Worm (Caenorhabditis elegans) whole organism, midembryonic: Measurements from ENCODE around the gene fipr-8.

Experiments used
- T22C8.4 ChIP-seq: fragments of 200-800 bp; sonication (Bioruptor generic); IDR thresholded peaks from 2 replicates; pipeline ENCODE4 v1.3.6; 2022; ENCODE audit warnings: missing genetic modification characterization, missing compliant biosample characterization
- cog-1 ChIP-seq: sonication (generic microtip); optimal IDR thresholded peaks from 2 replicates; lab custom pipeline; 2016; ENCODE audit warnings: missing genetic modification characterization, missing compliant biosample characterization
- flt-1 ChIP-seq: fragments of 200-800 bp; sonication (Bioruptor generic); IDR thresholded peaks from 2 replicates; pipeline ENCODE4 v1.3.6; 2022; ENCODE audit warnings: missing genetic modification characterization, missing compliant biosample characterization
- klf-2 ChIP-seq: fragments of 200-800 bp; sonication (Bioruptor generic); conservative IDR thresholded peaks from 2 replicates; pipeline ENCODE4 v1.3.6; 2022; ENCODE audit warnings: missing genetic modification reagents, missing genetic modification characterization, missing compliant biosample characterization
- med-1 ChIP-seq: sonication (generic microtip); optimal IDR thresholded peaks from 2 replicates; lab custom pipeline; 2017; ENCODE audit warnings: missing genetic modification characterization, mild to moderate bottlenecking, missing compliant biosample characterization, antibody characterized with exemption, missing genetic modification reagents; ENCODE audit not compliant: insufficient read depth
- ref-1 ChIP-seq: fragments of 200-800 bp; sonication (Bioruptor generic); conservative IDR thresholded peaks from 2 replicates; pipeline ENCODE4 v1.3.6; 2022; ENCODE audit warnings: missing genetic modification reagents, missing genetic modification characterization, missing compliant biosample characterization
- tab-1 ChIP-seq: fragments of 200-800 bp; sonication (Bioruptor generic); IDR thresholded peaks from 2 replicates; pipeline ENCODE4 v1.3.6; 2022; ENCODE audit warnings: missing genetic modification characterization, missing compliant biosample characterization
- ztf-23 ChIP-seq: fragments of 200-800 bp; sonication (Bioruptor generic); IDR thresholded peaks from 2 replicates; pipeline ENCODE4 v1.3.6; 2022; ENCODE audit warnings: missing genetic modification reagents, missing genetic modification characterization, missing compliant biosample characterization
- ztf-29 ChIP-seq: fragments of 200-800 bp; sonication (Bioruptor generic); IDR thresholded peaks from 2 replicates; pipeline ENCODE4 v1.3.6; 2022; ENCODE audit warnings: missing genetic modification reagents, missing genetic modification characterization, missing compliant biosample characterization

fipr-8 gene

DNA sequence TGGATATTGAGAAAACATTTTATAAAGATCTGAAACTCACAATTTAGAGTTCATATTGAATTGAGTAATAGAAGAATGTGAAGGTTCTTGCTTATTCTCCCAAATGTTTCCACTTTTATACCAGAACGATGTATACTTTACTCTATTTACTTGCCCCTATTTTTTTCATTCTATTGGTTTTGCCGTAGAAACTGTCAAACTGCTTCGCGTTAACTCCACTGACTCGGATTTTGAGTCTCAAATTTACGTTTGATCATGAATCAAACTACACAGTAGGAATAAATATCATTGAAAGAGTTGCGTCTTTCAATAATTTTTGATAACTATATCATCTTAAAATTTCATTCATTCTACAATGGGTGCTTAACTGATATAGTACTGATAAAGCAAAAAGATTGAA lies at the start of gene fipr-8:
Gene fipr-8, minus strand, starts transcription at position 101 of the 400 bp plus-strand sequence.
- TF ChIP-seq cog-1 (no peak), flt-1 (GFP tag; lab: Robert Waterston, UW) (no peak), ztf-23 (no peak), klf-2 (GFP tag; lab: Robert Waterston, UW) (no peak), ref-1 (GFP tag; lab: Robert Waterston, UW) (no peak), T22C8.4 (GFP tag; lab: Robert Waterston, UW) (no peak), ztf-29 (GFP tag; lab: Robert Waterston, UW) (no peak), tab-1 (GFP tag; lab: Robert Waterston, UW) (no peak)

DNA sequence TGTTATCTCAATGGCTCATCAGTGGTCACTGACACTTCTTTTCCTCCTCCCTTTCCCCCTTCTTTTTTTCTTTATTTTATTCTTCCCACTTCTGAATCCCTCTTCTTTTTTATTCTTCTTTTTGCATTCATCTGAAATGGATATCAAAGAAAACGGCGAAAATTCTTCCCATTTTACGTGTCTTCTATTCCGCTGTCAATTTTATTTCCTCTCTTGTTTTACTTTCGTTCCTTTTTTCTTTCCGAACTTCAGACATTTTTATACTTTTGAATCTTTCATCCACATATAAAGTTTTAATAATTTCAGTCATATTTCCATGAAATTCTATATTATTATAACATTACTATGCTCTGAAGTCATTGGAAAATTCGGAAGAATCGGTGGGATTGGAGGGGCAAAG lies 47.5 kb upstream of the fipr-8 start, which contains the start of gene B0024.3:
Gene B0024.3, plus strand, starts transcription at position 301 of the 400 bp plus-strand sequence.
- TF ChIP-seq flt-1 (GFP tag; lab: Robert Waterston, UW) (no peak), klf-2 (GFP tag; lab: Robert Waterston, UW) (no peak), ztf-29 (GFP tag; lab: Robert Waterston, UW) (no peak), cog-1 (no peak), med-1 (GFP tag; lab: Kevin White, UChicago) (no peak), tab-1 (GFP tag; lab: Robert Waterston, UW) (no peak), ztf-23 (no peak), ref-1 (GFP tag; lab: Robert Waterston, UW) (no peak), T22C8.4 (GFP tag; lab: Robert Waterston, UW) (no peak)

DNA sequence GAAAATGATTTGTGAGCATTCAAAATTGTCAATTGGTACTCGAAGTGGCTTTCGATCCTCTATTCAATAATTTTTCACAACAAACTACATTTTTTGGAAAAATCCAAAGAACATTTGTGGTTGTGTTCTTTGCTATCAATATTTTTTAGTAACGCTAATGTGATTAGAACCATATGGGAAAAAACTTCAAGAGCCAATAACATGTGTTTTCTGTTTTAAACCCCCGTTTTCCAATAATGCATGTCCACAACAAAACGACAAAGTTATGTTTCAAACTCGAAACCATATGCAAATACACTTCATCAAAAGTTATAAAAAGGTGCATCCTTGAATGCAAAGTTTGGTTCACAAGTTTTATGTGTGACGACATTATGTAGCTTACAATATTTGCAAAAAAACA lies 46.1 kb upstream of the fipr-8 start:
- TF ChIP-seq ref-1 (GFP tag; lab: Robert Waterston, UW) (no peak), tab-1 (GFP tag; lab: Robert Waterston, UW) (no peak), klf-2 (GFP tag; lab: Robert Waterston, UW) (no peak), flt-1 (GFP tag; lab: Robert Waterston, UW) (no peak), ztf-23 (no peak), med-1 (GFP tag; lab: Kevin White, UChicago) (no peak)

DNA sequence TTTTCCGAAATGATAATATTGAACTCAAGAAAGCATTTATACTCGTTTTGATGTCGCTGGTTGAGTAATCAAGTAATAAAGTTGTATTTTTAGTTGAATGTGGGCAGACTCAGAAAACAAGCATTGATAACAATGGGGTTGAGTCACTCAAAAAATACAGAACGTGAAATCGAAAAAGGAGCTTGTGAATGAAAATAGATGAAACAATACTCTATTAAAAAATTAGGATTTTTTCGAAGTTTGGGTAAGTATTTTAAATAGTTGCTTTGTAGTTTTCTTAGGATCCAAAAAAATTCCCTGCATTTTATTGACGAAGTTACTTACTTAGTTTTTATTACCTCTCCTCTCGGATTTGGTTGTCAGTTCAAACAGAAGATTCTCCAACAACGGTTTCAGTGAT lies 43.7 kb upstream of the fipr-8 start, which contains the start of gene lys-3:
Gene lys-3, minus strand, starts transcription at position 101 of the 400 bp plus-strand sequence.
- TF ChIP-seq med-1 (GFP tag; lab: Kevin White, UChicago) (no peak), T22C8.4 (GFP tag; lab: Robert Waterston, UW) (no peak), cog-1 (no peak), ztf-29 (GFP tag; lab: Robert Waterston, UW) (no peak), klf-2 (GFP tag; lab: Robert Waterston, UW) (no peak), flt-1 (GFP tag; lab: Robert Waterston, UW) (no peak), ztf-23 (no peak), tab-1 (GFP tag; lab: Robert Waterston, UW) (no peak), ref-1 (GFP tag; lab: Robert Waterston, UW) (no peak)

DNA sequence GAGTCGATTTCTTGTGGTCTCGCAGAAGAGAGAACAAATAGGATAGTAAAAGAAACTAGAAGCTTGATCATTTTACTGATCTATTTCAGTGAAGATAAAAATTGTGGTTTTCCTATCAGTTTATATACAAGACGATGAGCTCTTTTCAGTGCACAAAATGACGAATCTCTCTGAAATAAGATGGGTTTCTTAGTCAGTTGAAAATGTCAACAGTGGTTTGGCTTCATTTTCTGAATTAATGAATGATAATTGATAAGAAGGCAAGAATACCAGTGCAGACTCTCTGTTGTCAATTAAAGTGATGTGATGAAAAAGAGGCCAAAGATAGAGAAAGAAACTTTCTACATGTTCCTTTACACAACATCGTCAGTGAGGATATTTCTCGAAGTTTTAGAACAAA lies 41.6 kb upstream of the fipr-8 start, which contains the start of gene lys-2:
Gene lys-2, minus strand, starts transcription at position 101 of the 400 bp plus-strand sequence.
- no peak for TF ChIP-seq tab-1 (GFP tag; lab: Robert Waterston, UW)

DNA sequence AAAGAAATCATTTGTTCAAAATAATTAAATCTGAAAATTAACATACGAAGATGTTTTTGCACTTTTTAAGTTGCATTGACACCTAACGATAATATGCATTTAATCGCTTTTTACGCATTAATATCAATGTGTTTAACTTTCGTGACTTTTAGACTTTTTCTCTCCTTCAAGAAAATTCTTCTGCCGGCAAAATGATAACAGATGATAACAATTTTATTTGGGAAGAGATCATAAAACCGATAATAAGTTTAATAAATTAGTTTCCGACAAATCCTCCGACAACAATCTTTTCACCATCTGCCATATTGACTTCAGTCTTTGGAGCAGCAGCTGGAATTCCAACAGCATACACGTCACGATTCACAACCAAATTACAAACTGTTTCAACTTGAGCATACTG lies 40.4 kb upstream of the fipr-8 start:
- TF ChIP-seq cog-1 (no peak), med-1 (GFP tag; lab: Kevin White, UChicago) (no peak), tab-1 (GFP tag; lab: Robert Waterston, UW) (no peak), flt-1 (GFP tag; lab: Robert Waterston, UW) (no peak), ref-1 (GFP tag; lab: Robert Waterston, UW) (no peak), ztf-23 (no peak), klf-2 (GFP tag; lab: Robert Waterston, UW) (no peak), T22C8.4 (GFP tag; lab: Robert Waterston, UW) (no peak)

DNA sequence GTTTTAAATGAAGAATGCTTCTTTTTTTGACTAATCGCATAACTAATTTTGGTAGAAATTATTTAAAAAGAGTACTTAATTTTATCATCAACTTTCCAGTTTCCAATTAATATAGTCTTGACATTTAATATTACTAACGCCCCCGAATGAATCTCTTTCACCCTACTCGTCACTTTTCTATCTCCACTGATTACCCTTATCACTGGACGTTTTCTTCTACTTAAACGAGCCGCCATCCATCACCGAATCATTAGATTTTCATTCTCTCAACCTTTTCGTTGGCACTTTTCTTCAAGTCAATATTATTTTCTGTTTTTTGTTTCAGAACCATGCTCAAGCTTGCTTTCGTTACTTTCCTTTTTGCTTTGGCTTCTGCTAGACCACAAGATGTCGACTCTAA lies 37.8 kb upstream of the fipr-8 start, which contains the start of gene lys-1:
Gene lys-1, plus strand, starts transcription at position 326 of the 400 bp plus-strand sequence.
- TF ChIP-seq ref-1 (GFP tag; lab: Robert Waterston, UW) (no peak), tab-1 (GFP tag; lab: Robert Waterston, UW) (no peak), ztf-23 (no peak), T22C8.4 (GFP tag; lab: Robert Waterston, UW) (no peak), cog-1 (no peak), flt-1 (GFP tag; lab: Robert Waterston, UW) (no peak), med-1 (GFP tag; lab: Kevin White, UChicago) (no peak), ztf-29 (GFP tag; lab: Robert Waterston, UW) (no peak), klf-2 (GFP tag; lab: Robert Waterston, UW) (no peak)

DNA sequence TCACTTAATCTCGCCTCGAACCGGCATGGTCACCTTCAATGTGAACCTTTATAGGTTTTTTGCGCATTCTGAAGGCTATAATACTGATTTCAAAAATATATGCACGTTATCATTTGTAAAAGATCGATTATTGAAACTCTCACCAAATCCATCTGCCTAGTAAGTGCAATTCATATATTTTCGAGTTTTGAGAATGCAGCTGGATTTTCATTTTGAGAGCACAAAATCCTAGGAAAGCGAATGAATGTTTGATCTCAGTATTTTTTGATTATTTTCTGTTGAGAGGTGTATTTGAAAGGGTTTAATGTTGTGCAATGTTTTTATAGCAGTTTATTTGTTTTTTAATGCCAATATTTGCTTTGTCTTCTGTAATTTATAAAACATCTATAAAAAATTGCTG lies 36.3 kb upstream of the fipr-8 start:
- no peak for TF ChIP-seq klf-2 (GFP tag; lab: Robert Waterston, UW)
- TF ChIP-seq cog-1, result no peak
- no peak for TF ChIP-seq ztf-23
- no peak for TF ChIP-seq tab-1 (GFP tag; lab: Robert Waterston, UW)
- TF ChIP-seq ref-1 (GFP tag; lab: Robert Waterston, UW), result no peak
- TF ChIP-seq ztf-29 (GFP tag; lab: Robert Waterston, UW), result no peak
- TF ChIP-seq flt-1 (GFP tag; lab: Robert Waterston, UW), result no peak
- TF ChIP-seq T22C8.4 (GFP tag; lab: Robert Waterston, UW), result no peak
- no peak for TF ChIP-seq med-1 (GFP tag; lab: Kevin White, UChicago)

DNA sequence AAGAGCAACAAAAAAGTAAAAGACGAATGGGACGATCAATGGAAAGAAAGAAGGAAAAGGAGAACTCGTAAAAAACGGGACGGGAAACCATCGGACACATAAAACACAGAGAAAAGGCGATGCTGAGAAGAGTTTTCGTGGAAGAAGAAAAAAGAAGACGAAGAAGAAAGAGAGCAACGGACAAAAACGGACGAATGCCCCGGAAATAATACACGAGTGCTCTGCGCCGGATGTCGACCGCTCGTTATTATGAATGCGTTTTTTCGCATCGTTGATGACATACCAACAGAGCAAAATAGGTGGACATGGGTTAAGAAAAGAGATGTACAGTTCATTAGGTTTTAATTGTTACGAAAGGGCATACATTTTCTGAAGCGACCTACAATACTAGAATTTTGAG lies 35.9 kb upstream of the fipr-8 start, which contains the start of gene Y22F5A.11:
Gene Y22F5A.11, minus strand, starts transcription at position 28 of the 400 bp plus-strand sequence.
- TF ChIP-seq ztf-29 (GFP tag; lab: Robert Waterston, UW) (no peak), flt-1 (GFP tag; lab: Robert Waterston, UW) (no peak), ref-1 (GFP tag; lab: Robert Waterston, UW) (no peak), T22C8.4 (GFP tag; lab: Robert Waterston, UW) (no peak), tab-1 (GFP tag; lab: Robert Waterston, UW) (no peak), med-1 (GFP tag; lab: Kevin White, UChicago) (no peak)

DNA sequence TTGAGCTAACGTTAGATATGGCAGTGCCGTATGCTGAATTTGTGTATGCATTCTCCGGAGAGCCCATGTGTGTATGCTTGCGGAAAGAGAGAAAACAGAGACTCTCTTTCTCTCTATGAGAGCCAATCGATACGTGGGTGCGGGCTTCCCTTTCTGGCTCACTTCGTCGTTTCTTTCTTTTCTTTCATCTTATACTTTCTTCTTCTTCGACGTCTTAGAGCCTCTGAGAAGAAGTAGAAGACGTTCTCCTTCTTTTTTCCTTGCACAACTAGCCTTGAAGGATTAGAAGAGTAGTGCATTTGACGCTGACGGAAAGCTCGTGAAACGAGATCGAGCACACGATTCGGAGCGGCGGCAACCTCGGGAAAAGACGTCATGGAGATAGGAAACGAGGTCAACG lies 34.1 kb upstream of the fipr-8 start:
- TF ChIP-seq ref-1 (GFP tag; lab: Robert Waterston, UW), result no peak
- TF ChIP-seq T22C8.4 (GFP tag; lab: Robert Waterston, UW), result 0 out of 2 replicates have a peak, but pooled peaks have one; percentile 45
